Worm (Caenorhabditis elegans): ENCODE data around the gene arc-1.

DNA sequence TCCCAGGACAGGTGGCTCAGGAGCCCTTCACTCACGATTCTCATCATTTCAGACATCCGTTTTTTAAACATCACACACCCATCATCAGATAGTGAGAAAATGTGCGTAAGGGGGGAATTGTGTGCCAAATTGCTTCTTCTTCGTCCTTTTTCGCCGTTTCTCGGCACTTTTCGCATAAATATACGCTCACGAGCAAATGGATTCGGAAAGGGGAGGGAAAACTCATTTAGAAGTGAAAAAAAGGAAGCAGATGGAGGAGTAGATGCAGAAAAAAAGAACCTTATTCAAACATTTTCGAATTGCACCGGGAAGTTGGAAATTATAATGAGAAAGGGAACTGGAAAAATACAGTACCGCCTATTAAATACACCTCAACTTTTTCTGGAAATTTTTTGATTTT lies 7.3 kb downstream of the arc-1 start:
- TF ChIP-seq nhr-28 (tag; optimal IDR thresholded peaks at IDR 0.05) (no peak), lsy-2 (tag; optimal IDR thresholded peaks at IDR 0.05) (no peak), pha-4 (GFP tag; IDR thresholded peaks at IDR 0.05) (no peak), pha-4 (tag; optimal IDR thresholded peaks at IDR 0.05) (no peak), cey-2 (tag; optimal IDR thresholded peaks at IDR 0.05; ENCODE audit: borderline replicate concordance, insufficient read depth) (no peak), unc-62 (GFP tag; optimal IDR thresholded peaks at IDR 0.05 in 1 of 2) (no peak), unc-62 (tag; optimal IDR thresholded peaks at IDR 0.05) (no peak), pqm-1 (tag; optimal IDR thresholded peaks at IDR 0.05) (no peak), unc-39 (tag; optimal IDR thresholded peaks at IDR 0.05) (no peak), nhr-76 (tag; optimal IDR thresholded peaks at IDR 0.05) (no peak), lin-13 (GFP tag; optimal IDR thresholded peaks at IDR 0.05) (no peak), zag-1 (tag; optimal IDR thresholded peaks at IDR 0.05) (no peak), dpl-1 (GFP tag; optimal IDR thresholded peaks at IDR 0.05) (no peak), lin-15B (tag; optimal IDR thresholded peaks at IDR 0.05) (no peak), lin-38 (GFP tag; IDR thresholded peaks at IDR 0.05) (no peak)

All from whole organism, L4 larva.